Fruit fly (Drosophila melanogaster) ovary, adult (tissue): ENCODE measurements around the gene CG14384.

Experiments
- CG17801 ChIP-seq: fragments of 200-800 bp; optimal IDR thresholded peaks from 2 replicates; lab custom pipeline; 2019; ENCODE audit warnings: missing biosample characterization, mild to moderate bottlenecking, missing genetic modification characterization, moderate library complexity; ENCODE audit not compliant: partially characterized antibody

Gene CG14384

DNA sequence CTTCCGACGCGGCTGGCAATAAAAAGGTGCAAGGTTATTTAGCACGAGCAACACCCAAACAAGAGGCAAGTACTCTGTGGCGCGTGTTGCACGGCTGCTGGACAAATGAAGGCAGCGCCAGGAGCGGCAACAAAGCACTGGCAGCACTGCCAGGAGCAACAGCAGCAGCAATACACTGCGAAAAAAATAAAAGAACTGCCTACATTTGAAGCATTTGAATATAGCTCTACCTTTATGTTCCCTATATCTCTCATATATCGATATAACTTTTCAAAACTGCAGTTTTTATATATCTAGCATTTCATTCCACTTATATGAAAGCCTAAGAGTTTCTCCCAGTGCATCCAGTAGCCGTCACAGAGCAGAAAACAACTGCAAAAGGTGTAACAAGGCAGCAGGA is 10.1 kb downstream of the CG14384 start:
- TF ChIP-seq CG17801 (GFP tag; lab: Kevin White, UChicago): no peak
